Fruit fly (Drosophila melanogaster) whole organism, embryonic: ENCODE results near the gene CG4709.

ENCODE experiments used
- CG10147 ChIP-seq: fragments of 200-800 bp; sonication (Bioruptor generic); optimal IDR thresholded peaks from 2 replicates; lab custom pipeline; 2019; ENCODE audit warnings: missing biosample characterization, mild to moderate bottlenecking, missing genetic modification characterization, moderate library complexity
- CG1024 ChIP-seq: fragments of 200-800 bp; sonication (Bioruptor generic); IDR thresholded peaks from 2 replicates; pipeline ENCODE4 v1.3.6; 2022; ENCODE audit warnings: missing biosample characterization, missing genetic modification characterization
- CG11247 ChIP-seq: fragments of 200-800 bp; sonication (Bioruptor generic); IDR thresholded peaks from 2 replicates; pipeline ENCODE4 v1.3.6; 2022; ENCODE audit warnings: missing biosample characterization, missing genetic modification characterization
- CG11695 ChIP-seq: fragments of 200-800 bp; sonication (Bioruptor generic); IDR thresholded peaks from 3 replicates; pipeline ENCODE4 v1.3.6; 2022; ENCODE audit warnings: missing biosample characterization, missing genetic modification characterization
- CG12942 ChIP-seq: fragments of 200-800 bp; sonication (Bioruptor generic); optimal IDR thresholded peaks from 3 replicates; lab custom pipeline; 2016; ENCODE audit warnings: missing biosample characterization, missing genetic modification characterization
- CG14441 ChIP-seq: fragments of 200-800 bp; sonication (Bioruptor generic); IDR thresholded peaks from 2 replicates; pipeline ENCODE4 v1.3.6; 2022; ENCODE audit warnings: missing biosample characterization, missing genetic modification characterization
- CG16779 ChIP-seq: fragments of 200-800 bp; sonication (Bioruptor generic); IDR thresholded peaks from 2 replicates; pipeline ENCODE4 v1.3.6; 2022; ENCODE audit warnings: missing biosample characterization, missing genetic modification characterization
- CG17361 ChIP-seq: fragments of 200-800 bp; sonication (Bioruptor generic); IDR thresholded peaks from 3 replicates; pipeline ENCODE4 v1.3.6; 2022; ENCODE audit warnings: missing biosample characterization, missing genetic modification characterization
- CG2202 ChIP-seq: fragments of 200-800 bp; sonication (Bioruptor generic); optimal IDR thresholded peaks from 2 replicates; lab custom pipeline; 2018; ENCODE audit warnings: missing biosample characterization, mild to moderate bottlenecking, missing genetic modification characterization
- CG2889 ChIP-seq: fragments of 200-800 bp; sonication (Bioruptor generic); IDR thresholded peaks from 3 replicates; pipeline ENCODE4 v1.3.6; 2022; ENCODE audit warnings: missing biosample characterization, missing genetic modification characterization
- CG32767 ChIP-seq: fragments of 200-800 bp; sonication (Bioruptor generic); IDR thresholded peaks from 2 replicates; pipeline ENCODE4 v1.3.6; 2022; ENCODE audit warnings: missing biosample characterization, missing genetic modification characterization
- CG3281 ChIP-seq: fragments of 200-800 bp; sonication (Bioruptor generic); optimal IDR thresholded peaks from 3 replicates; lab custom pipeline; 2017; ENCODE audit warnings: missing biosample characterization, mild to moderate bottlenecking, missing genetic modification characterization
- CG33557 ChIP-seq: fragments of 200-800 bp; sonication (Bioruptor generic); optimal IDR thresholded peaks from 2 replicates; lab custom pipeline; 2019; ENCODE audit warnings: missing biosample characterization, mild to moderate bottlenecking, missing genetic modification characterization, moderate library complexity
- CG4730 ChIP-seq: fragments of 200-800 bp; sonication (Bioruptor generic); IDR thresholded peaks from 2 replicates; pipeline ENCODE4 v1.3.6; 2022; ENCODE audit warnings: missing biosample characterization, missing genetic modification characterization
- CG6272 ChIP-seq: fragments of 200-800 bp; sonication (Bioruptor generic); IDR thresholded peaks from 2 replicates; pipeline ENCODE4 v1.3.6; 2022; ENCODE audit warnings: missing biosample characterization, missing genetic modification characterization
- CG7357 ChIP-seq: fragments of 200-800 bp; sonication (Bioruptor generic); IDR thresholded peaks from 3 replicates; pipeline ENCODE4 v1.3.6; 2022; ENCODE audit warnings: missing biosample characterization, missing genetic modification characterization
- CrebB ChIP-seq: fragments of 200-800 bp; sonication (Bioruptor generic); optimal IDR thresholded peaks from 3 replicates; lab custom pipeline; 2018; ENCODE audit warnings: missing biosample characterization, mild to moderate bottlenecking, missing genetic modification characterization
- Dek ChIP-seq: fragments of 200-800 bp; sonication (Bioruptor generic); optimal IDR thresholded peaks from 3 replicates; lab custom pipeline; 2019; ENCODE audit warnings: missing biosample characterization, mild to moderate bottlenecking, missing genetic modification characterization, moderate library complexity
- Elba2 ChIP-seq: fragments of 200-800 bp; sonication (Bioruptor generic); optimal IDR thresholded peaks from 3 replicates; lab custom pipeline; 2016; ENCODE audit warnings: missing biosample characterization, missing genetic modification characterization
- Ets65A ChIP-seq: fragments of 200-800 bp; sonication (Bioruptor generic); peaks from one replicate; lab custom pipeline; 2016; ENCODE audit warnings: missing biosample characterization, missing genetic modification characterization
- HLH3B ChIP-seq: fragments of 200-800 bp; sonication (Bioruptor generic); IDR thresholded peaks from 2 replicates; pipeline ENCODE4 v1.3.6; 2022; ENCODE audit warnings: missing biosample characterization, missing genetic modification characterization
- Med ChIP-seq: fragments of 200-800 bp; sonication (Bioruptor generic); peaks from one replicate; lab custom pipeline; 2016; ENCODE audit warnings: missing biosample characterization, missing genetic modification characterization, mild to moderate bottlenecking, inconsistent platforms, moderate library complexity
- NK7.1 ChIP-seq: fragments of 200-800 bp; sonication (Bioruptor generic); optimal IDR thresholded peaks from 3 replicates; lab custom pipeline; 2016; ENCODE audit warnings: missing biosample characterization, missing genetic modification characterization
- Side ChIP-seq: fragments of 200-800 bp; sonication (Bioruptor generic); optimal IDR thresholded peaks from 2 replicates; lab custom pipeline; 2016; ENCODE audit warnings: missing biosample characterization, missing genetic modification characterization
- Sox100B ChIP-seq: fragments of 200-800 bp; sonication (Bioruptor generic); optimal IDR thresholded peaks from 3 replicates; lab custom pipeline; 2018; ENCODE audit warnings: missing biosample characterization, mild to moderate bottlenecking, missing genetic modification characterization
- Usf ChIP-seq: fragments of 200-800 bp; sonication (Bioruptor generic); optimal IDR thresholded peaks from 2 replicates; lab custom pipeline; 2017; ENCODE audit warnings: missing genotype, missing biosample characterization, missing genetic modification characterization
- ato ChIP-seq: fragments of 200-800 bp; sonication (Bioruptor generic); IDR thresholded peaks from 2 replicates; pipeline ENCODE4 v1.3.6; 2022; ENCODE audit warnings: missing biosample characterization, missing genetic modification characterization; ENCODE audit not compliant: partially characterized antibody
- dm ChIP-seq: fragments of 200-800 bp; sonication (Bioruptor generic); optimal IDR thresholded peaks from 3 replicates; lab custom pipeline; 2016; ENCODE audit warnings: missing biosample characterization, missing genetic modification characterization
- dmrt11E ChIP-seq: fragments of 200-800 bp; sonication (Bioruptor generic); optimal IDR thresholded peaks from 3 replicates; lab custom pipeline; 2018; ENCODE audit warnings: missing biosample characterization, mild to moderate bottlenecking, missing genetic modification characterization, moderate library complexity
- dpn ChIP-seq, 2 experiments: fragments of 200-800 bp; sonication (Bioruptor generic); optimal IDR thresholded peaks; 3 replicates each; lab custom pipeline; 2016; ENCODE audit warnings: missing biosample characterization in 2 of 2, missing genetic modification characterization in 2 of 2
- eve ChIP-seq, 2 experiments: fragments of >200 bp; optimal IDR thresholded peaks; 2 replicates each; lab custom pipeline; 2017; ENCODE audit warnings: missing biosample characterization in 2 of 2, missing genetic modification characterization in 2 of 2
- fd64A ChIP-seq: fragments of 200-800 bp; sonication (Bioruptor generic); optimal IDR thresholded peaks from 3 replicates; lab custom pipeline; 2018; ENCODE audit warnings: missing biosample characterization, mild to moderate bottlenecking, missing genetic modification characterization
- fu2 ChIP-seq: fragments of 200-800 bp; sonication (Bioruptor generic); optimal IDR thresholded peaks from 2 replicates; lab custom pipeline; 2016; ENCODE audit warnings: missing biosample characterization, missing genetic modification characterization
- grau ChIP-seq: fragments of 200-800 bp; optimal IDR thresholded peaks from 3 replicates; lab custom pipeline; 2019; ENCODE audit warnings: missing biosample characterization, mild to moderate bottlenecking, missing genetic modification characterization, moderate library complexity
- gsb-n ChIP-seq: fragments of 200-800 bp; sonication (Bioruptor generic); optimal IDR thresholded peaks from 3 replicates; lab custom pipeline; 2018; ENCODE audit warnings: missing biosample characterization, mild to moderate bottlenecking, missing genetic modification characterization
- hb ChIP-seq: fragments of 200-800 bp; sonication (Bioruptor generic); IDR thresholded peaks from 3 replicates; pipeline ENCODE4 v1.3.6; 2022; ENCODE audit warnings: missing biosample characterization, missing genetic modification characterization; ENCODE audit not compliant: partially characterized antibody
- kah ChIP-seq: fragments of 200-800 bp; sonication (Bioruptor generic); optimal IDR thresholded peaks from 2 replicates; lab custom pipeline; 2018; ENCODE audit warnings: missing biosample characterization, mild to moderate bottlenecking, missing genetic modification characterization
- kay ChIP-seq: fragments of 200-800 bp; sonication (Bioruptor generic); optimal IDR thresholded peaks from 2 replicates; lab custom pipeline; 2016; ENCODE audit warnings: missing biosample characterization, missing genetic modification characterization
- lmd ChIP-seq: fragments of 200-800 bp; sonication (Bioruptor generic); IDR thresholded peaks from 2 replicates; pipeline ENCODE4 v1.3.6; 2022; ENCODE audit warnings: missing biosample characterization, missing genetic modification characterization
- mam ChIP-seq: fragments of 200-800 bp; sonication (Bioruptor generic); optimal IDR thresholded peaks from 3 replicates; lab custom pipeline; 2016; ENCODE audit warnings: missing biosample characterization, missing genetic modification characterization
- p53 ChIP-seq: fragments of 200-800 bp; sonication (Bioruptor generic); optimal IDR thresholded peaks from 2 replicates; lab custom pipeline; 2016; ENCODE audit warnings: missing biosample characterization, missing genetic modification characterization
- ranshi ChIP-seq: fragments of 200-800 bp; sonication (Bioruptor generic); IDR thresholded peaks from 2 replicates; pipeline ENCODE4 v1.3.6; 2022; ENCODE audit warnings: missing biosample characterization, missing genetic modification characterization
- schlank ChIP-seq: fragments of 200-800 bp; sonication (Bioruptor generic); optimal IDR thresholded peaks from 2 replicates; lab custom pipeline; 2018; ENCODE audit warnings: missing biosample characterization, mild to moderate bottlenecking, missing genetic modification characterization
- sens-2 ChIP-seq: fragments of 200-800 bp; sonication (Bioruptor generic); IDR thresholded peaks from 2 replicates; pipeline ENCODE4 v1.3.6; 2022; ENCODE audit warnings: missing biosample characterization, missing genetic modification characterization
- sima ChIP-seq: fragments of 200-800 bp; sonication (Bioruptor generic); optimal IDR thresholded peaks from 2 replicates; lab custom pipeline; 2016; ENCODE audit warnings: missing biosample characterization, missing genetic modification characterization
- sob ChIP-seq: fragments of 200-800 bp; sonication (Bioruptor generic); IDR thresholded peaks from 2 replicates; pipeline ENCODE4 v1.3.6; 2022; ENCODE audit warnings: missing biosample characterization, missing genetic modification characterization
- ssp ChIP-seq: fragments of 200-800 bp; sonication (Bioruptor generic); IDR thresholded peaks from 2 replicates; pipeline ENCODE4 v1.3.6; 2022; ENCODE audit warnings: missing biosample characterization, missing genetic modification characterization
- stc ChIP-seq: fragments of 200-800 bp; sonication (Bioruptor generic); IDR thresholded peaks from 2 replicates; pipeline ENCODE4 v1.3.6; 2022; ENCODE audit warnings: missing biosample characterization, missing genetic modification characterization
- ttk ChIP-seq: fragments of 200-800 bp; sonication (Bioruptor generic); IDR thresholded peaks from 2 replicates; pipeline ENCODE4 v2.1.2; 2022; ENCODE audit warnings: missing biosample characterization, missing genetic modification characterization
- unc-4 ChIP-seq: fragments of 200-800 bp; sonication (Bioruptor generic); IDR thresholded peaks from 2 replicates; pipeline ENCODE4 v1.3.6; 2022; ENCODE audit warnings: missing biosample characterization, missing genetic modification characterization; ENCODE audit not compliant: partially characterized antibody
- wdn ChIP-seq: fragments of 200-800 bp; sonication (Bioruptor generic); IDR thresholded peaks from 2 replicates; pipeline ENCODE4 v1.3.6; 2022; ENCODE audit warnings: missing biosample characterization, missing genetic modification characterization

The CG4709 gene

dm6 chr2L:9956993-9957652 lies 3.0 kb downstream of the CG4709 start, which contains the start of the genes CG4658 and CG5846 (continued):
- TF ChIP-seq Usf (GFP tag; lab: Kevin White, UChicago) (peak; percentile 77), hb (GFP tag; lab: Robert Waterston, UW) (no peak), schlank (tag; lab: Kevin White, UChicago) (peak; percentile 72), CG7357 (peak; percentile 89), Sox100B (peak; percentile 91), grau (tag; lab: Kevin White, UChicago) (peak; percentile 94), CG3281 (GFP tag; lab: Kevin White, UChicago) (peak; percentile 89), eve (GFP tag; optimal IDR thresholded peaks at IDR 0.05; lab: Kevin White, UChicago) (no peak), ranshi (peak; percentile 96), CG33557 (peak; percentile 83), sob (GFP tag; lab: Robert Waterston, UW) (peak; percentile 94), ttk (GFP tag; lab: Robert Waterston, UW) (peak; percentile 96), CG2889 (GFP tag; lab: Robert Waterston, UW) (peak; percentile 89), CG1024 (GFP tag; lab: Robert Waterston, UW) (peak; percentile 88), dm (GFP tag; lab: Kevin White, UChicago) (peak; percentile 48), lmd (GFP tag; lab: Robert Waterston, UW) (peak; percentile 95), stc (GFP tag; lab: Robert Waterston, UW) (peak; percentile 98), kah (GFP tag; lab: Kevin White, UChicago) (peak; percentile 77), CG11247 (peak; percentile 88), dpn (GFP tag; optimal IDR thresholded peaks at IDR 0.05; lab: Kevin White, UChicago) (peak; percentile 81 to 95), sima (GFP tag; lab: Kevin White, UChicago) (no peak), CG10147 (peak; percentile 89), CG12942 (GFP tag; lab: Kevin White, UChicago) (peak; percentile 94), Ets65A (GFP tag; lab: Kevin White, UChicago) (peak; percentile 89), ssp (GFP tag; lab: Robert Waterston, UW) (peak; percentile 88), kay (GFP tag; lab: Kevin White, UChicago) (peak; percentile 92), CG6272 (GFP tag; lab: Robert Waterston, UW) (peak; percentile 93), CG32767 (GFP tag; lab: Robert Waterston, UW) (peak; percentile 96), CG16779 (no peak), gsb-n (tag; lab: Kevin White, UChicago) (peak; percentile 97), CG17361 (GFP tag; lab: Robert Waterston, UW) (peak; percentile 96), CrebB (tag; lab: Kevin White, UChicago) (peak; percentile 76), CG11695 (GFP tag; lab: Robert Waterston, UW) (peak; percentile 96), p53 (peak; percentile 62), CG2202 (tag; lab: Kevin White, UChicago) (peak; percentile 91), fu2 (GFP tag; lab: Kevin White, UChicago) (peak; percentile 79), CG4730 (GFP tag; lab: Robert Waterston, UW) (peak; percentile 92), wdn (GFP tag; lab: Robert Waterston, UW) (peak; percentile 87), NK7.1 (GFP tag; lab: Kevin White, UChicago) (peak; percentile 39), fd64A (GFP tag; lab: Kevin White, UChicago) (no peak), Dek (tag; lab: Kevin White, UChicago) (peak; percentile 93), HLH3B (GFP tag; lab: Robert Waterston, UW) (peak; percentile 97), unc-4 (GFP tag; lab: Robert Waterston, UW) (no peak), Side (GFP tag; lab: Kevin White, UChicago) (peak; percentile 54), Med (GFP tag; lab: Kevin White, UChicago) (peak; percentile 88), Elba2 (peak; percentile 61), sens-2 (GFP tag; lab: Robert Waterston, UW) (peak; percentile 75), dmrt11E (tag; lab: Kevin White, UChicago) (peak; percentile 96), mam (peak; percentile 72), CG14441 (GFP tag; lab: Robert Waterston, UW) (peak; percentile 94), ato (no peak)
